Worm (Caenorhabditis elegans) whole organism, early embryonic: ENCODE measurements around the gene C56C10.4.

Source experiments
- F13C5.2 ChIP-seq: sonication (generic microtip); optimal IDR thresholded peaks from 2 replicates; lab custom pipeline; 2017; ENCODE audit warnings: mild to moderate bottlenecking, missing genetic modification characterization, inconsistent platforms, missing compliant biosample characterization
- aly-1 ChIP-seq: sonication (generic microtip); optimal IDR thresholded peaks from 2 replicates; lab custom pipeline; 2016; ENCODE audit warnings: missing genetic modification characterization, missing compliant biosample characterization
- ama-1 ChIP-seq: fragments of 150-350 bp; optimal IDR thresholded peaks from 2 replicates; lab custom pipeline; 2014
- ceh-13 ChIP-seq: fragments of 200-800 bp; sonication (Bioruptor generic); optimal IDR thresholded peaks from 2 replicates; lab custom pipeline; 2018; ENCODE audit warnings: mild to moderate bottlenecking, missing genetic modification characterization, missing compliant biosample characterization
- flt-1 ChIP-seq: fragments of 200-800 bp; sonication (Bioruptor generic); IDR thresholded peaks from 2 replicates; pipeline ENCODE4 v1.3.6; 2022; ENCODE audit warnings: missing genetic modification characterization, missing compliant biosample characterization
- hmbx-1 ChIP-seq: sonication (generic microtip); optimal IDR thresholded peaks from 2 replicates; lab custom pipeline; 2016; ENCODE audit warnings: mild to moderate bottlenecking, missing genetic modification characterization, missing compliant biosample characterization
- hmg-4 ChIP-seq: fragments of 200-800 bp; sonication (Bioruptor generic); optimal IDR thresholded peaks from 2 replicates; lab custom pipeline; 2018; ENCODE audit warnings: mild to moderate bottlenecking, missing genetic modification characterization, missing compliant biosample characterization
- hnd-1 ChIP-seq: sonication (generic microtip); optimal IDR thresholded peaks from 2 replicates; lab custom pipeline; 2016; ENCODE audit warnings: missing genetic modification characterization, missing compliant biosample characterization
- scrt-1 ChIP-seq: fragments of 200-800 bp; sonication (Bioruptor generic); IDR thresholded peaks from 2 replicates; pipeline ENCODE4 v1.3.6; 2022; ENCODE audit warnings: missing genetic modification characterization, missing compliant biosample characterization
- sea-1 ChIP-seq: fragments of 200-800 bp; sonication (Bioruptor generic); conservative IDR thresholded peaks from 2 replicates; pipeline ENCODE4 v1.3.6; 2022; ENCODE audit warnings: missing genetic modification characterization, missing compliant biosample characterization

DNA sequence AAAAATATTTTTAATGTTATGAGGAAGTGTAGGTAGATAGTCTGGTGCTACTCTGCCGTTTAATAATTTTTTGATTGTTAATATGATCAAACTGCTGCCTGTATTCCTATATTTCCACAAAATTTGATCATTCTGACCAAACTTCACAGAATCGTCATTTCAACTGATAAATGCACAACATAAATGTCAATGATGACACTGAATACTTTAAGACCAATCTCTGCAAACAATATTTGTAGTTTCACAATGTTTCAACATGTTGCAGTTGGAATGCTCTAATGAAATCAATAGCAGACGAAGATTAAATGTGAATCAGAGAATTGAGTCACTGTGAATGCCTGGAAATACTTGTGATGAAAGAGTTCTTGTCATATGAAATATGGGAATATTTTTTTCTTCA, 46.9 kb downstream of the C56C10.4 start:
- TF ChIP-seq ama-1 (lab: Kevin White, UChicago) (no peak), hmbx-1 (no peak), hnd-1 (tag; lab: Kevin White, UChicago) (no peak), hmg-4 (GFP tag; lab: Kevin White, UChicago) (no peak), sea-1 (GFP tag; lab: Robert Waterston, UW) (no peak), F13C5.2 (tag; lab: Kevin White, UChicago) (no peak), ceh-13 (GFP tag; lab: Kevin White, UChicago) (no peak), flt-1 (GFP tag; lab: Robert Waterston, UW) (no peak), scrt-1 (no peak), aly-1 (no peak)
